Worm (Caenorhabditis elegans): Measurements from ENCODE around the gene C25H3.16.

C25H3.16 gene

ce11 chrII:5701485-5701884, 35.4 kb downstream of the C25H3.16 start (continued):
- TF ChIP-seq snpc-4 (tag; optimal IDR thresholded peaks at IDR 0.05) (peak; percentile 99), lin-39 (tag; optimal IDR thresholded peaks at IDR 0.05) (peak; percentile 87), egl-27 (tag; optimal IDR thresholded peaks at IDR 0.05) (peak in 1 of 2 experiments; percentile 57)

ce11 chrII:5702611-5703192, 36.6 kb downstream of the C25H3.16 start:
- TF ChIP-seq elt-3 (tag; optimal IDR thresholded peaks at IDR 0.05) (no peak), efl-1 (optimal IDR thresholded peaks at IDR 0.05) (no peak), efl-1 (GFP tag; optimal IDR thresholded peaks at IDR 0.05 in 1 of 2) (peak in 1 of 2 experiments; percentile 50), nhr-85 (tag) (peak; percentile 78), sup-37 (GFP tag; optimal IDR thresholded peaks at IDR 0.05) (no peak), unc-86 (tag; optimal IDR thresholded peaks at IDR 0.05) (no peak), mab-9 (GFP tag; IDR thresholded peaks at IDR 0.05) (no peak), xbp-1 (tag; optimal IDR thresholded peaks at IDR 0.05) (no peak), sptf-1 (tag; optimal IDR thresholded peaks at IDR 0.05) (no peak), nhr-28 (tag; optimal IDR thresholded peaks at IDR 0.05) (no peak), lin-14 (GFP tag; optimal IDR thresholded peaks at IDR 0.05) (peak; percentile 46), blmp-1 (tag; optimal IDR thresholded peaks at IDR 0.05) (peak; percentile 69), lin-39 (tag; optimal IDR thresholded peaks at IDR 0.05) (no peak), fkh-10 (GFP tag; optimal IDR thresholded peaks at IDR 0.05) (peak; percentile 29), fkh-8 (tag; optimal IDR thresholded peaks at IDR 0.05) (no peak), nhr-20 (tag; optimal IDR thresholded peaks at IDR 0.05) (no peak), vab-15 (tag; optimal IDR thresholded peaks at IDR 0.05) (no peak), snu-23 (GFP tag; optimal IDR thresholded peaks at IDR 0.05) (peak; percentile 29), mep-1 (tag; optimal IDR thresholded peaks at IDR 0.05) (no peak)

DNA sequence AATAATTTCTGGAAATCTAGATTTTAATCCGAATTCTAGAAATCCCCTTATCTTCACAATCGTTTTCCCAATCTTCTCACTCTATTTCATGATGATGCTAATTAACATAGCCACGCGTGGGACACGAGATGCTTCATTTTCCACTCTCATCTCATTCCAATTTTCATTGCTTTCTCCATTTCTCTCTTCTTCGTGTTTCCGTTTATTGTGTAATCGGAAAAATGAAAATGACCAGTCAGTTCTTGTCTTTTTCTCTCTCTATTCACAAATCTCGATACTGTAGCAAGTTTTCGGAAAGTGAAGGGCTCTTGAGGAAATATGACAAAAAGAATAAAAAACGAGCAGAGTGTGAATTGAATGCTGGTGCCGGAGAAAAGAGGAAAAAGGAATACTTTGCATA, 38.4 kb downstream of the C25H3.16 start:
- TF ChIP-seq xbp-1 (tag; optimal IDR thresholded peaks at IDR 0.05), result no peak
- no peak for TF ChIP-seq unc-86 (tag; optimal IDR thresholded peaks at IDR 0.05)
- TF ChIP-seq nhr-90 (tag; optimal IDR thresholded peaks at IDR 0.05; ENCODE audit: poor library complexity), result no peak
- TF ChIP-seq sox-4 (tag; optimal IDR thresholded peaks at IDR 0.05), result no peak
- TF ChIP-seq elt-3 (tag; optimal IDR thresholded peaks at IDR 0.05), result no peak
- TF ChIP-seq nhr-85 (tag), result peak; percentile 15
- no peak for TF ChIP-seq hlh-17 (GFP tag; optimal IDR thresholded peaks at IDR 0.05; ENCODE audit: borderline replicate concordance)
- no peak for TF ChIP-seq unc-62 (GFP tag; optimal IDR thresholded peaks at IDR 0.05)
- TF ChIP-seq lin-14 (GFP tag; optimal IDR thresholded peaks at IDR 0.05), result peak; percentile 55
- no peak for TF ChIP-seq mdl-1 (tag; optimal IDR thresholded peaks at IDR 0.05)
- no peak for TF ChIP-seq ztf-11 (tag; optimal IDR thresholded peaks at IDR 0.05)
- no peak for TF ChIP-seq ceh-8 (GFP tag; optimal IDR thresholded peaks at IDR 0.05)
- TF ChIP-seq mab-9 (GFP tag; IDR thresholded peaks at IDR 0.05), result no peak
- TF ChIP-seq ets-5 (GFP tag; IDR thresholded peaks at IDR 0.05), result no peak
- TF ChIP-seq nhr-76 (tag; optimal IDR thresholded peaks at IDR 0.05), result no peak
- no peak for TF ChIP-seq lin-39 (tag; optimal IDR thresholded peaks at IDR 0.05)
- TF ChIP-seq aly-2 (tag; optimal IDR thresholded peaks at IDR 0.05), result no peak
- TF ChIP-seq nhr-71 (tag; optimal IDR thresholded peaks at IDR 0.05), result no peak
- TF ChIP-seq unc-30 (tag; optimal IDR thresholded peaks at IDR 0.05), result no peak
- no peak for TF ChIP-seq ceh-88 (GFP tag; IDR thresholded peaks at IDR 0.05)
- TF ChIP-seq unc-98 (GFP tag; IDR thresholded peaks at IDR 0.05), result no peak
- TF ChIP-seq efl-3 (GFP tag; optimal IDR thresholded peaks at IDR 0.05), result no peak
- no peak for TF ChIP-seq fos-1 (tag; optimal IDR thresholded peaks at IDR 0.05)
- TF ChIP-seq blmp-1 (tag; optimal IDR thresholded peaks at IDR 0.05), result peak; percentile 93
- TF ChIP-seq isw-1 (GFP tag; IDR thresholded peaks at IDR 0.05), result no peak

DNA sequence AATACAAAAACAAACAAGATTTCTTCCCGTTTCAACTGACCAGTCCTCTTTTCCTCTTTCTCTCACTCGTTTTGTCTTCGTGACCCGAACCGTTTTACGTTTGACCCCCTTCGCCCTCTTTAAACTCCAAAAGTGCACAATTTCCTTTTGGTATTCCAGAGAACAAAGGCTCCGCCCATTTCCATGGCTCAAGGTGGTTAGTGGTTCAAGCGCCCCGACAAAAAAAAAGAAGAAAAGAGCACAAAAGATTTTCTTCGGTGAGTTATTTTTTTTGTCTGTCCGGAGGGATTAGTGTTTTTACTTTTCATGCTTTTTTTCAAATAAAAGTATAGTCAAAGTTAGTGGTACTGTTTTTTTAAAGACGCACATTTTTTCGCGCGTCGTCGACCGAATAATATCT, 41.4 kb downstream of the C25H3.16 start, which contains the start of gene osta-2:
Gene osta-2 (plus strand): TSS at position 160 of the 400 bp plus-strand sequence.
- TF ChIP-seq unc-62 (GFP tag; optimal IDR thresholded peaks at IDR 0.05) (no peak), ets-5 (GFP tag; IDR thresholded peaks at IDR 0.05) (no peak), lin-14 (GFP tag; optimal IDR thresholded peaks at IDR 0.05) (peak; percentile 27), blmp-1 (tag; optimal IDR thresholded peaks at IDR 0.05) (peak; percentile 12)

Measured in whole organism, L1 larva.